Worm (Caenorhabditis elegans): ENCODE measurements around the gene R10D12.13.

ce11 chrV:13953191-13953590 lies 9.0 kb upstream of the R10D12.13 start, which contains the start of gene R10D12.8:
- TF ChIP-seq ztf-29 (GFP tag; IDR thresholded peaks at IDR 0.05) (no peak), flt-1 (GFP tag; IDR thresholded peaks at IDR 0.05) (no peak), tab-1 (GFP tag; IDR thresholded peaks at IDR 0.05) (no peak), ref-1 (GFP tag; conservative IDR thresholded peaks at IDR 0.05) (no peak), T22C8.4 (GFP tag; IDR thresholded peaks at IDR 0.05) (no peak), med-1 (GFP tag; optimal IDR thresholded peaks at IDR 0.05; ENCODE audit: insufficient read depth) (no peak), klf-2 (GFP tag; conservative IDR thresholded peaks at IDR 0.05) (no peak), ztf-23 (GFP tag; IDR thresholded peaks at IDR 0.05) (no peak), cog-1 (tag; optimal IDR thresholded peaks at IDR 0.05) (no peak)

All from whole organism, midembryonic.